Worm (Caenorhabditis elegans) whole organism, L1 larva: ENCODE results near the gene Y15E3A.5.

ENCODE experiments used
- C04F5.9 ChIP-seq: sonication (generic microtip); optimal IDR thresholded peaks from 2 replicates; lab custom pipeline; 2016; ENCODE audit warnings: missing genetic modification characterization, missing compliant biosample characterization
- F16B12.6 ChIP-seq: fragments of 150-350 bp; optimal IDR thresholded peaks from 2 replicates; lab custom pipeline; 2014; ENCODE audit warnings: missing biosample characterization, missing genetic modification characterization
- Y116A8C.19 ChIP-seq: sonication (generic microtip); optimal IDR thresholded peaks from 2 replicates; lab custom pipeline; 2016; ENCODE audit warnings: missing compliant biosample characterization, missing genetic modification characterization, borderline replicate concordance
- aly-2 ChIP-seq: fragments of 150-350 bp; optimal IDR thresholded peaks from 2 replicates; lab custom pipeline; 2014; ENCODE audit warnings: missing biosample characterization, missing genetic modification characterization
- ceh-63 ChIP-seq: fragments of 200-800 bp; sonication (Bioruptor generic); optimal IDR thresholded peaks from 2 replicates; lab custom pipeline; 2018; ENCODE audit warnings: mild to moderate bottlenecking, missing genetic modification characterization, missing compliant biosample characterization
- ceh-8 ChIP-seq: fragments of 200-800 bp; sonication (Bioruptor generic); optimal IDR thresholded peaks from 2 replicates; lab custom pipeline; 2018; ENCODE audit warnings: mild to moderate bottlenecking, missing genetic modification characterization, moderate library complexity, missing compliant biosample characterization
- ceh-88 ChIP-seq: fragments of 200-800 bp; sonication (Bioruptor generic); IDR thresholded peaks from 2 replicates; pipeline ENCODE4 v1.3.6; 2022; ENCODE audit warnings: missing genetic modification characterization, missing compliant biosample characterization
- ceh-90 ChIP-seq: sonication (generic microtip); optimal IDR thresholded peaks from 2 replicates; lab custom pipeline; 2016; ENCODE audit warnings: missing genetic modification characterization, missing compliant biosample characterization
- dpl-1 ChIP-seq, 3 experiments: fragments of 150-350 bp in 2 of 3; sonication (generic microtip) in 1 of 3; optimal IDR thresholded peaks; 2 replicates each; lab custom pipeline; 2014 to 2017; ENCODE audit warnings: missing biosample characterization in 3 of 3, missing genetic modification characterization in 3 of 3, missing genetic modification reagents in 3 of 3
- efl-1 ChIP-seq, 4 experiments: fragments of 150-350 bp; optimal IDR thresholded peaks in 3 of 4; peaks in 1 of 4; 1 replicate in 1 of 4; 2 replicates in 3 of 4; lab custom pipeline; 2014; ENCODE audit warnings: missing biosample characterization in 2 of 4, missing genetic modification characterization in 2 of 4, missing genetic modification reagents in 2 of 4
- efl-3 ChIP-seq: fragments of 200-800 bp; sonication (Bioruptor generic); optimal IDR thresholded peaks from 2 replicates; lab custom pipeline; 2018; ENCODE audit warnings: mild to moderate bottlenecking, missing genetic modification characterization, missing compliant biosample characterization
- egl-13 ChIP-seq: sonication (generic microtip); optimal IDR thresholded peaks from 2 replicates; lab custom pipeline; 2016; ENCODE audit warnings: missing genotype, missing genetic modification reagents, missing genetic modification characterization, missing compliant biosample characterization
- egl-27 ChIP-seq, 2 experiments: fragments of 150-350 bp in 1 of 2; sonication (generic microtip); optimal IDR thresholded peaks; 3 replicates each; lab custom pipeline; 2017 to 2018; ENCODE audit warnings: missing biosample characterization in 2 of 2, missing genetic modification characterization in 2 of 2, missing genetic modification reagents in 2 of 2
- elt-2 ChIP-seq: sonication (generic microtip); optimal IDR thresholded peaks from 2 replicates; lab custom pipeline; 2016; ENCODE audit warnings: missing genetic modification characterization, mild to moderate bottlenecking, inconsistent platforms, missing compliant biosample characterization, missing genetic modification reagents
- elt-3 ChIP-seq, 6 experiments: fragments of 150-350 bp in 1 of 6; sonication (generic microtip); optimal IDR thresholded peaks; 2 replicates each; lab custom pipeline; 2017 to 2018; ENCODE audit warnings: missing biosample characterization in 6 of 6, missing genetic modification characterization in 6 of 6, inconsistent platforms in 1 of 6
- ets-5 ChIP-seq: fragments of 200-800 bp; sonication (Bioruptor generic); IDR thresholded peaks from 2 replicates; pipeline ENCODE4 v1.3.6; 2022; ENCODE audit warnings: missing genetic modification characterization, missing compliant biosample characterization
- fos-1 ChIP-seq: fragments of 150-350 bp; optimal IDR thresholded peaks from 2 replicates; lab custom pipeline; 2014; ENCODE audit warnings: missing biosample characterization, missing genetic modification characterization
- grh-1 ChIP-seq: fragments of 200-800 bp; sonication (Bioruptor generic); IDR thresholded peaks from 2 replicates; pipeline ENCODE4 v1.3.6; 2022; ENCODE audit warnings: missing genetic modification reagents, missing genetic modification characterization, missing compliant biosample characterization
- hlh-4 ChIP-seq: sonication (generic microtip); optimal IDR thresholded peaks from 2 replicates; lab custom pipeline; 2016; ENCODE audit warnings: mild to moderate bottlenecking, missing genetic modification characterization, missing compliant biosample characterization
- hpl-2 ChIP-seq: fragments of 150-350 bp; optimal IDR thresholded peaks from 2 replicates; lab custom pipeline; 2014; ENCODE audit warnings: missing biosample characterization, missing genetic modification reagents, missing genetic modification characterization
- lin-13 ChIP-seq: fragments of 150-350 bp; optimal IDR thresholded peaks from 2 replicates; lab custom pipeline; 2014; ENCODE audit warnings: missing biosample characterization, missing genetic modification reagents, missing genetic modification characterization
- lin-14 ChIP-seq: fragments of 200-800 bp; sonication (Bioruptor generic); optimal IDR thresholded peaks from 2 replicates; lab custom pipeline; 2018; ENCODE audit warnings: mild to moderate bottlenecking, missing genetic modification characterization, moderate library complexity, missing compliant biosample characterization
- lin-35 ChIP-seq, 2 experiments: fragments of 150-350 bp; optimal IDR thresholded peaks; 2 replicates each; lab custom pipeline; 2014; ENCODE audit warnings: missing biosample characterization in 2 of 2, missing genetic modification characterization in 2 of 2, missing genetic modification reagents in 2 of 2
- lin-39 ChIP-seq: fragments of 150-350 bp; optimal IDR thresholded peaks from 2 replicates; lab custom pipeline; 2014; ENCODE audit warnings: missing biosample characterization, missing genetic modification reagents, missing genetic modification characterization
- lir-3 ChIP-seq: sonication (generic microtip); optimal IDR thresholded peaks from 2 replicates; lab custom pipeline; 2016; ENCODE audit warnings: mild to moderate bottlenecking, missing genetic modification characterization, moderate library complexity, missing compliant biosample characterization; ENCODE audit not compliant: poor library complexity
- mdl-1 ChIP-seq, 2 experiments: fragments of 150-350 bp; optimal IDR thresholded peaks; 2 replicates each; lab custom pipeline; 2014 to 2017; ENCODE audit warnings: missing biosample characterization in 2 of 2, missing genetic modification characterization in 2 of 2, inconsistent platforms in 1 of 2
- mef-2 ChIP-seq: fragments of 150-350 bp; optimal IDR thresholded peaks from 2 replicates; lab custom pipeline; 2014; ENCODE audit warnings: missing biosample characterization, missing genetic modification characterization
- nhr-19 ChIP-seq: fragments of 200-800 bp; sonication (Bioruptor generic); conservative IDR thresholded peaks from 2 replicates; pipeline ENCODE4 v1.3.6; 2022; ENCODE audit warnings: missing genetic modification characterization, missing compliant biosample characterization
- nhr-237 ChIP-seq: fragments of 150-350 bp; optimal IDR thresholded peaks from 2 replicates; lab custom pipeline; 2014; ENCODE audit warnings: missing biosample characterization, missing genetic modification characterization
- nhr-47 ChIP-seq: sonication (generic microtip); optimal IDR thresholded peaks from 2 replicates; lab custom pipeline; 2016; ENCODE audit warnings: mild to moderate bottlenecking, missing genetic modification characterization, moderate library complexity, missing compliant biosample characterization
- nhr-84 ChIP-seq: sonication (generic microtip); optimal IDR thresholded peaks from 2 replicates; lab custom pipeline; 2017; ENCODE audit warnings: missing biosample characterization, missing genetic modification characterization
- nhr-85 ChIP-seq: sonication (generic microtip); peaks from one replicate; lab custom pipeline; 2016; ENCODE audit warnings: missing genetic modification characterization, inconsistent platforms, missing compliant biosample characterization
- nhr-90 ChIP-seq: sonication (generic microtip); optimal IDR thresholded peaks from 2 replicates; lab custom pipeline; 2016; ENCODE audit warnings: mild to moderate bottlenecking, missing genetic modification characterization, missing compliant biosample characterization; ENCODE audit not compliant: poor library complexity
- pag-3 ChIP-seq: sonication (generic microtip); optimal IDR thresholded peaks from 2 replicates; lab custom pipeline; 2017; ENCODE audit warnings: missing genetic modification characterization, mild to moderate bottlenecking, missing compliant biosample characterization, antibody characterized with exemption, borderline replicate concordance; ENCODE audit not compliant: insufficient read depth
- pqm-1 ChIP-seq: sonication (generic microtip); optimal IDR thresholded peaks from 3 replicates; lab custom pipeline; 2017; ENCODE audit warnings: missing biosample characterization, missing genetic modification characterization
- rnt-1 ChIP-seq: sonication (generic microtip); optimal IDR thresholded peaks from 2 replicates; lab custom pipeline; 2016; ENCODE audit warnings: mild to moderate bottlenecking, missing genetic modification characterization, moderate library complexity, missing compliant biosample characterization
- skn-1 ChIP-seq: fragments of 150-350 bp; optimal IDR thresholded peaks from 2 replicates; lab custom pipeline; 2014; ENCODE audit warnings: missing biosample characterization, missing genetic modification characterization
- snpc-4 ChIP-seq: fragments of 150-350 bp; optimal IDR thresholded peaks from 2 replicates; lab custom pipeline; 2014; ENCODE audit warnings: missing biosample characterization, missing genetic modification characterization
- snu-23 ChIP-seq: sonication (generic microtip); optimal IDR thresholded peaks from 2 replicates; lab custom pipeline; 2016; ENCODE audit warnings: missing genetic modification characterization, missing compliant biosample characterization
- sptf-1 ChIP-seq: fragments of 150-350 bp; optimal IDR thresholded peaks from 2 replicates; lab custom pipeline; 2014; ENCODE audit warnings: missing biosample characterization, missing genetic modification characterization
- swsn-7 ChIP-seq: sonication (generic microtip); optimal IDR thresholded peaks from 2 replicates; lab custom pipeline; 2016; ENCODE audit warnings: missing genetic modification characterization, missing compliant biosample characterization
- tbx-2 ChIP-seq: sonication (generic microtip); optimal IDR thresholded peaks from 2 replicates; lab custom pipeline; 2016; ENCODE audit warnings: missing genetic modification characterization, missing compliant biosample characterization
- unc-130 ChIP-seq: fragments of 150-350 bp; optimal IDR thresholded peaks from 2 replicates; lab custom pipeline; 2017; ENCODE audit warnings: missing biosample characterization, missing genetic modification characterization, inconsistent platforms
- unc-86 ChIP-seq: sonication (generic microtip); optimal IDR thresholded peaks from 2 replicates; lab custom pipeline; 2016; ENCODE audit warnings: missing genetic modification characterization, missing compliant biosample characterization
- vab-15 ChIP-seq: sonication (generic microtip); optimal IDR thresholded peaks from 2 replicates; lab custom pipeline; 2017; ENCODE audit warnings: missing genotype, mild to moderate bottlenecking, missing genetic modification characterization, missing compliant biosample characterization
- xbp-1 ChIP-seq: sonication (generic microtip); optimal IDR thresholded peaks from 2 replicates; lab custom pipeline; 2016; ENCODE audit warnings: missing genetic modification characterization, missing compliant biosample characterization
- zag-1 ChIP-seq: fragments of 150-350 bp; optimal IDR thresholded peaks from 2 replicates; lab custom pipeline; 2014; ENCODE audit warnings: missing biosample characterization, missing genetic modification characterization
- zip-4 ChIP-seq: fragments of 200-800 bp; sonication (Bioruptor generic); optimal IDR thresholded peaks from 2 replicates; lab custom pipeline; 2018; ENCODE audit warnings: mild to moderate bottlenecking, missing genetic modification characterization, moderate library complexity, missing compliant biosample characterization
- ztf-11 ChIP-seq, 2 experiments: sonication (generic microtip); optimal IDR thresholded peaks; 2 replicates each; lab custom pipeline; 2016 to 2017; ENCODE audit warnings: missing genetic modification characterization in 2 of 2, missing biosample characterization in 1 of 2, missing compliant biosample characterization in 1 of 2
- ztf-4 ChIP-seq: fragments of 150-350 bp; optimal IDR thresholded peaks from 2 replicates; lab custom pipeline; 2014; ENCODE audit warnings: missing biosample characterization, missing genetic modification characterization

Gene Y15E3A.5

DNA sequence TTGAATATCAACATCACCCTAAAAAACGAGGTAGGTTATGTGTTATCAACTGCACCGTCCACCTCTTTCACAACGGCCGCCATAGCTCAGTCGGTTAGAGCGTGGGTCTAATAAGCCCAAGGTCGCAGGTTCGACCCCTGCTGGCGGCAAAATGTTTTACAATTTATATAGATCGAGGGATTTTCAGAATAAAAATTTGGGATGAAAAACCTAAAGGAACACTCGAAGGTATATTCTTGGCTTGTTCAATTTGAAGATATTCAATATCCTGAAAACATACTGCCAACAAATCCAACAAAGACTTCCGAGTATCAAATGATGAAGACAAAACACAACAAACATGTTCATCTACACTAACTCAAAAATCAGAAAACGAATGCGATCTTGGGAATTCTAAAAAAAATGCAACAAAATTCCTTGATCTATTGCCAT is 42.9 kb upstream of the Y15E3A.5 start (continued):
- TF ChIP-seq nhr-47 (tag; lab: Kevin White, UChicago) (peak; percentile 56), Y116A8C.19 (tag; lab: Kevin White, UChicago) (no peak), ceh-8 (no peak), sptf-1 (tag; lab: Kevin White, UChicago) (no peak), ceh-90 (tag; lab: Kevin White, UChicago) (no peak), ceh-63 (no peak), skn-1 (no peak), nhr-90 (peak; percentile 60), elt-2 (tag; lab: Kevin White, UChicago) (peak; percentile 15), efl-3 (GFP tag; lab: Kevin White, UChicago) (no peak), pag-3 (tag; lab: Kevin White, UChicago) (no peak), zip-4 (GFP tag; lab: Kevin White, UChicago) (no peak), lin-14 (GFP tag; lab: Kevin White, UChicago) (peak; percentile 10), lin-39 (tag; lab: Kevin White, UChicago) (no peak), hpl-2 (GFP tag; lab: Kevin White, UChicago) (no peak), nhr-85 (tag; lab: Kevin White, UChicago) (peak; percentile 26), nhr-19 (GFP tag; lab: Robert Waterston, UW) (peak; percentile 47), nhr-237 (tag; lab: Kevin White, UChicago) (no peak), ztf-4 (tag; lab: Kevin White, UChicago) (no peak), zag-1 (no peak), pqm-1 (tag; lab: Kevin White, UChicago) (no peak), snpc-4 (tag; lab: Kevin White, UChicago) (no peak), lir-3 (tag; lab: Kevin White, UChicago) (peak; percentile 22), efl-1 (optimal IDR thresholded peaks at IDR 0.05; lab: Kevin White, UChicago) (no peak), efl-1 (GFP tag; optimal IDR thresholded peaks at IDR 0.05 in 1 of 2; lab: Kevin White, UChicago) (no peak), lin-13 (no peak), elt-3 (tag; optimal IDR thresholded peaks at IDR 0.05; lab: Kevin White, UChicago) (peak in 1 of 6 experiments; percentile 30), hlh-4 (tag; lab: Kevin White, UChicago) (no peak), ceh-88 (GFP tag; lab: Robert Waterston, UW) (no peak), grh-1 (GFP tag; lab: Robert Waterston, UW) (no peak), swsn-7 (tag; lab: Kevin White, UChicago) (peak; percentile 25), dpl-1 (GFP tag; optimal IDR thresholded peaks at IDR 0.05; lab: Kevin White, UChicago) (no peak), ets-5 (GFP tag; lab: Robert Waterston, UW) (no peak), nhr-84 (no peak), mdl-1 (tag; optimal IDR thresholded peaks at IDR 0.05; lab: Kevin White, UChicago) (peak in 1 of 2 experiments; percentile 36), tbx-2 (peak; percentile 6), egl-27 (tag; optimal IDR thresholded peaks at IDR 0.05; lab: Kevin White, UChicago) (no peak), xbp-1 (tag; lab: Kevin White, UChicago) (no peak), unc-130 (tag; lab: Kevin White, UChicago) (no peak), ztf-11 (tag; optimal IDR thresholded peaks at IDR 0.05; lab: Kevin White, UChicago) (no peak), mef-2 (tag; lab: Kevin White, UChicago) (no peak), snu-23 (GFP tag; lab: Kevin White, UChicago) (peak; percentile 45), vab-15 (no peak), rnt-1 (tag; lab: Kevin White, UChicago) (peak; percentile 45), unc-86 (tag; lab: Kevin White, UChicago) (no peak), aly-2 (tag; lab: Kevin White, UChicago) (no peak), egl-13 (no peak), lin-35 (GFP tag; optimal IDR thresholded peaks at IDR 0.05; lab: Kevin White, UChicago) (peak in 1 of 2 experiments; percentile 40), C04F5.9 (no peak), fos-1 (tag; lab: Kevin White, UChicago) (peak; percentile 4), F16B12.6 (tag; lab: Kevin White, UChicago) (no peak)
